Fruit fly (Drosophila melanogaster): ENCODE data around the gene HLH3B.

HLH3B gene

dm6 chrX:2703693-2704092 lies 22.2 kb upstream of the HLH3B start, which contains the start of gene Ugalt (continued):
- peak; percentile 100 for TF ChIP-seq dysf (GFP tag; IDR thresholded peaks at IDR 0.05)
- TF ChIP-seq sens-2 (GFP tag; IDR thresholded peaks at IDR 0.05) = peak; percentile 100
- peak; percentile 100 for TF ChIP-seq Hr3 (GFP tag; optimal IDR thresholded peaks at IDR 0.05)
- peak; percentile 100 for TF ChIP-seq Asciz (GFP tag; optimal IDR thresholded peaks at IDR 0.05)
- peak; percentile 100 for TF ChIP-seq tap (tag; optimal IDR thresholded peaks at IDR 0.05)
- peak; percentile 100 for TF ChIP-seq ab (GFP tag; optimal IDR thresholded peaks at IDR 0.05)
- peak; percentile 100 for TF ChIP-seq ind (GFP tag; optimal IDR thresholded peaks at IDR 0.05)
- TF ChIP-seq Tbp (GFP tag; optimal IDR thresholded peaks at IDR 0.05) = no peak
- peak; percentile 100 for TF ChIP-seq Abd-B (GFP tag; optimal IDR thresholded peaks at IDR 0.05)
- peak; percentile 100 for TF ChIP-seq chm (GFP tag; IDR thresholded peaks at IDR 0.05)
- no peak for TF ChIP-seq CG14860 (GFP tag; IDR thresholded peaks at IDR 0.05; ENCODE audit: partially characterized antibody)
- peak; percentile 100 for TF ChIP-seq Hr51 (GFP tag; optimal IDR thresholded peaks at IDR 0.05)
- peak; percentile 100 for TF ChIP-seq NfI (GFP tag; optimal IDR thresholded peaks at IDR 0.05)
- peak; percentile 93 for TF ChIP-seq z (GFP tag; IDR thresholded peaks at IDR 0.05)
- TF ChIP-seq kah (GFP tag; optimal IDR thresholded peaks at IDR 0.05) = peak; percentile 100
- TF ChIP-seq ham (GFP tag; IDR thresholded peaks at IDR 0.05) = peak; percentile 100
- peak; percentile 70 for TF ChIP-seq Dref (GFP tag; IDR thresholded peaks at IDR 0.05)
- TF ChIP-seq jumu (GFP tag; optimal IDR thresholded peaks at IDR 0.05) = peak; percentile 100
- TF ChIP-seq hbn (GFP tag; IDR thresholded peaks at IDR 0.05; ENCODE audit: partially characterized antibody) = no peak
- TF ChIP-seq Optix (GFP tag; IDR thresholded peaks at IDR 0.05) = peak; percentile 100
- TF ChIP-seq Dad (GFP tag; optimal IDR thresholded peaks at IDR 0.05) = peak; percentile 100
- TF ChIP-seq bcd (GFP tag; optimal IDR thresholded peaks at IDR 0.05) = peak; percentile 100
- TF ChIP-seq CG14441 (GFP tag; IDR thresholded peaks at IDR 0.05) = peak; percentile 100
- TF ChIP-seq CoRest (tag; optimal IDR thresholded peaks at IDR 0.05) = peak; percentile 100
- TF ChIP-seq onecut (GFP tag; IDR thresholded peaks at IDR 0.05) = peak; percentile 100
- TF ChIP-seq CG18619 (GFP tag; optimal IDR thresholded peaks at IDR 0.05) = peak; percentile 100
- TF ChIP-seq Scr (GFP tag; IDR thresholded peaks at IDR 0.05; ENCODE audit: partially characterized antibody) = 0 out of 2 replicates have a peak, but pooled peaks have one; percentile 12
- peak; percentile 100 for TF ChIP-seq az2 (GFP tag; optimal IDR thresholded peaks at IDR 0.05)
- TF ChIP-seq CG7987 (GFP tag; optimal IDR thresholded peaks at IDR 0.05) = peak; percentile 100
- no peak for TF ChIP-seq pita (GFP tag; optimal IDR thresholded peaks at IDR 0.05)
- no peak for TF ChIP-seq vnd (GFP tag; IDR thresholded peaks at IDR 0.05; ENCODE audit: partially characterized antibody)
- TF ChIP-seq CG8290 (GFP tag; optimal IDR thresholded peaks at IDR 0.05) = peak; percentile 100
- peak; percentile 98 to 100 for TF ChIP-seq CG8290 (tag; optimal IDR thresholded peaks at IDR 0.05)
- TF ChIP-seq so (GFP tag; IDR thresholded peaks at IDR 0.05) = peak; percentile 100
- peak; percentile 99 for TF ChIP-seq Adf1 (GFP tag; IDR thresholded peaks at IDR 0.05)
- TF ChIP-seq CG7839 (tag; optimal IDR thresholded peaks at IDR 0.05) = peak; percentile 100
- peak; percentile 100 for TF ChIP-seq run (tag; optimal IDR thresholded peaks at IDR 0.05)
- peak; percentile 100 for TF ChIP-seq Atf3 (GFP tag; optimal IDR thresholded peaks at IDR 0.05)
- peak; percentile 95 for TF ChIP-seq Deaf1 (tag; optimal IDR thresholded peaks at IDR 0.05)
- TF ChIP-seq mirr (GFP tag; optimal IDR thresholded peaks at IDR 0.05) = peak; percentile 100
- TF ChIP-seq exex (tag; optimal IDR thresholded peaks at IDR 0.05) = peak; percentile 100
- TF ChIP-seq CG10209 (GFP tag; optimal IDR thresholded peaks at IDR 0.05) = peak; percentile 100
- TF ChIP-seq HLHmδ (GFP tag; optimal IDR thresholded peaks at IDR 0.05) = peak; percentile 98
- peak; percentile 100 for TF ChIP-seq dm (GFP tag; optimal IDR thresholded peaks at IDR 0.05)
- peak; percentile 100 for TF ChIP-seq CG4328 (GFP tag; optimal IDR thresholded peaks at IDR 0.05)
- TF ChIP-seq ewg (GFP tag; optimal IDR thresholded peaks at IDR 0.05) = peak; percentile 100
- peak; percentile 100 for TF ChIP-seq CG9609 (GFP tag; optimal IDR thresholded peaks at IDR 0.05)
- TF ChIP-seq NC2β (GFP tag; optimal IDR thresholded peaks at IDR 0.05) = peak; percentile 100
- TF ChIP-seq CHES-1-like (GFP tag; optimal IDR thresholded peaks at IDR 0.05) = peak; percentile 100
- peak; percentile 71 for TF ChIP-seq CG13287 (GFP tag; IDR thresholded peaks at IDR 0.05; ENCODE audit: partially characterized antibody)
- peak; percentile 100 for TF ChIP-seq CrebB (tag; optimal IDR thresholded peaks at IDR 0.05)
